Fruit fly (Drosophila melanogaster) whole organism, embryonic: Measurements from ENCODE around the gene CG4004.

Experiments used
- Aef1 ChIP-seq: fragments of 200-800 bp; sonication (Bioruptor generic); IDR thresholded peaks from 3 replicates; pipeline ENCODE4 v1.3.6; 2022; ENCODE audit warnings: missing biosample characterization, missing genetic modification characterization
- BEAF-32 ChIP-seq: fragments of 200-800 bp; sonication (Bioruptor generic); optimal IDR thresholded peaks from 3 replicates; lab custom pipeline; 2017; ENCODE audit warnings: missing biosample characterization, missing genetic modification characterization, mild to moderate bottlenecking, moderate library complexity, missing genetic modification reagents
- Bgb ChIP-seq: fragments of 200-800 bp; sonication (Bioruptor generic); IDR thresholded peaks from 2 replicates; pipeline ENCODE4 v1.3.6; 2022; ENCODE audit warnings: missing biosample characterization, missing genetic modification characterization; ENCODE audit not compliant: partially characterized antibody
- CG10979 ChIP-seq: fragments of 200-800 bp; sonication (Bioruptor generic); optimal IDR thresholded peaks from 2 replicates; lab custom pipeline; 2018; ENCODE audit warnings: missing biosample characterization, mild to moderate bottlenecking, missing genetic modification characterization, moderate library complexity
- CG11560 ChIP-seq: fragments of 200-800 bp; sonication (Bioruptor generic); IDR thresholded peaks from 3 replicates; pipeline ENCODE4 v1.3.6; 2022; ENCODE audit warnings: missing biosample characterization, missing genetic modification characterization
- CG12744 ChIP-seq: fragments of 200-800 bp; sonication (Bioruptor generic); optimal IDR thresholded peaks from 2 replicates; lab custom pipeline; 2016; ENCODE audit warnings: missing biosample characterization, missing genetic modification characterization
- CG12769 ChIP-seq: fragments of 200-800 bp; sonication (Bioruptor generic); optimal IDR thresholded peaks from 2 replicates; lab custom pipeline; 2019; ENCODE audit warnings: missing biosample characterization, mild to moderate bottlenecking, missing genetic modification characterization, moderate library complexity
- CG12942 ChIP-seq: fragments of 200-800 bp; sonication (Bioruptor generic); optimal IDR thresholded peaks from 3 replicates; lab custom pipeline; 2016; ENCODE audit warnings: missing biosample characterization, missing genetic modification characterization
- CG13775 ChIP-seq: fragments of 200-800 bp; sonication (Bioruptor generic); optimal IDR thresholded peaks from 3 replicates; lab custom pipeline; 2017; ENCODE audit warnings: missing biosample characterization, mild to moderate bottlenecking, missing genetic modification characterization
- CG13894 ChIP-seq: fragments of 200-800 bp; sonication (Bioruptor generic); optimal IDR thresholded peaks from 3 replicates; lab custom pipeline; 2018; ENCODE audit warnings: missing biosample characterization, mild to moderate bottlenecking, missing genetic modification characterization, moderate library complexity
- CG14860 ChIP-seq: fragments of 200-800 bp; sonication (Bioruptor generic); IDR thresholded peaks from 3 replicates; pipeline ENCODE4 v1.3.6; 2022; ENCODE audit warnings: missing biosample characterization, missing genetic modification characterization; ENCODE audit not compliant: partially characterized antibody
- CG14965 ChIP-seq: fragments of 200-800 bp; sonication (Bioruptor generic); optimal IDR thresholded peaks from 2 replicates; lab custom pipeline; 2016; ENCODE audit warnings: missing biosample characterization, missing genetic modification characterization, borderline replicate concordance
- CG15514 ChIP-seq: fragments of 200-800 bp; sonication (Bioruptor generic); optimal IDR thresholded peaks from 3 replicates; lab custom pipeline; 2017; ENCODE audit warnings: missing biosample characterization, missing genetic modification characterization, mild to moderate bottlenecking, moderate library complexity, missing genetic modification reagents
- CG1647 ChIP-seq: fragments of 200-800 bp; sonication (Bioruptor generic); optimal IDR thresholded peaks from 3 replicates; lab custom pipeline; 2016; ENCODE audit warnings: missing biosample characterization, missing genetic modification characterization
- CG18619 ChIP-seq: fragments of 200-800 bp; sonication (Bioruptor generic); optimal IDR thresholded peaks from 3 replicates; lab custom pipeline; 2017; ENCODE audit warnings: missing biosample characterization, mild to moderate bottlenecking, missing genetic modification characterization
- CG2889 ChIP-seq: fragments of 200-800 bp; sonication (Bioruptor generic); IDR thresholded peaks from 3 replicates; pipeline ENCODE4 v1.3.6; 2022; ENCODE audit warnings: missing biosample characterization, missing genetic modification characterization
- CG30431 ChIP-seq: fragments of 200-800 bp; sonication (Bioruptor generic); optimal IDR thresholded peaks from 2 replicates; lab custom pipeline; 2017; ENCODE audit warnings: missing biosample characterization, missing genetic modification characterization
- CG31388 ChIP-seq: fragments of 200-800 bp; sonication (Bioruptor generic); optimal IDR thresholded peaks from 2 replicates; lab custom pipeline; 2016; ENCODE audit warnings: missing biosample characterization, missing genetic modification characterization
- CG3163 ChIP-seq: fragments of 200-800 bp; sonication (Bioruptor generic); optimal IDR thresholded peaks from 3 replicates; lab custom pipeline; 2016; ENCODE audit warnings: missing biosample characterization, missing genetic modification characterization
- CG34376 ChIP-seq: fragments of 200-800 bp; sonication (Bioruptor generic); optimal IDR thresholded peaks from 2 replicates; lab custom pipeline; 2018; ENCODE audit warnings: missing biosample characterization, mild to moderate bottlenecking, missing genetic modification characterization
- CG3995 ChIP-seq: fragments of 200-800 bp; sonication (Bioruptor generic); optimal IDR thresholded peaks from 3 replicates; lab custom pipeline; 2016; ENCODE audit warnings: missing biosample characterization, missing genetic modification characterization
- CG4424 ChIP-seq: fragments of 200-800 bp; sonication (Bioruptor generic); optimal IDR thresholded peaks from 3 replicates; lab custom pipeline; 2016; ENCODE audit warnings: missing biosample characterization, missing genetic modification characterization
- CG6175 ChIP-seq: fragments of 200-800 bp; sonication (Bioruptor generic); IDR thresholded peaks from 3 replicates; pipeline ENCODE4 v1.3.6; 2022; ENCODE audit warnings: missing biosample characterization, missing genetic modification characterization
- CG6654 ChIP-seq: fragments of 200-800 bp; sonication (Bioruptor generic); optimal IDR thresholded peaks from 2 replicates; lab custom pipeline; 2017; ENCODE audit warnings: missing biosample characterization, mild to moderate bottlenecking, missing genetic modification characterization
- CG7357 ChIP-seq: fragments of 200-800 bp; sonication (Bioruptor generic); IDR thresholded peaks from 3 replicates; pipeline ENCODE4 v1.3.6; 2022; ENCODE audit warnings: missing biosample characterization, missing genetic modification characterization
- CG7928 ChIP-seq: fragments of 200-800 bp; sonication (Bioruptor generic); optimal IDR thresholded peaks from 2 replicates; lab custom pipeline; 2017; ENCODE audit warnings: missing biosample characterization, mild to moderate bottlenecking, missing genetic modification characterization
- CG9932 ChIP-seq: fragments of 200-800 bp; sonication (Bioruptor generic); IDR thresholded peaks from 2 replicates; pipeline ENCODE4 v1.3.6; 2022; ENCODE audit warnings: missing biosample characterization, missing genetic modification characterization
- Dp ChIP-seq: fragments of 200-800 bp; sonication (Bioruptor generic); optimal IDR thresholded peaks from 2 replicates; lab custom pipeline; 2018; ENCODE audit warnings: missing biosample characterization, mild to moderate bottlenecking, missing genetic modification characterization, moderate library complexity
- HLH4C ChIP-seq: fragments of 200-800 bp; sonication (Bioruptor generic); IDR thresholded peaks from 3 replicates; pipeline ENCODE4 v1.3.6; 2022; ENCODE audit warnings: missing biosample characterization, missing genetic modification characterization; ENCODE audit not compliant: partially characterized antibody
- Lim3 ChIP-seq: fragments of 200-800 bp; sonication (Bioruptor generic); IDR thresholded peaks from 2 replicates; pipeline ENCODE4 v1.3.6; 2022; ENCODE audit warnings: missing biosample characterization, missing genetic modification characterization
- MTF-1 ChIP-seq: fragments of 200-800 bp; sonication (Bioruptor generic); optimal IDR thresholded peaks from 2 replicates; lab custom pipeline; 2018; ENCODE audit warnings: missing biosample characterization, mild to moderate bottlenecking, missing genetic modification characterization, borderline replicate concordance
- Tbp ChIP-seq: fragments of >200 bp; optimal IDR thresholded peaks from 2 replicates; lab custom pipeline; 2018; ENCODE audit warnings: missing biosample characterization, missing genetic modification characterization
- ash1 ChIP-seq: fragments of 200-800 bp; sonication (Bioruptor generic); optimal IDR thresholded peaks from 2 replicates; lab custom pipeline; 2018; ENCODE audit warnings: missing biosample characterization, mild to moderate bottlenecking, missing genetic modification characterization
- bowl ChIP-seq: fragments of 200-800 bp; sonication (Bioruptor generic); IDR thresholded peaks from 2 replicates; pipeline ENCODE4 v1.3.6; 2022; ENCODE audit warnings: missing biosample characterization, missing genetic modification characterization
- bsh ChIP-seq, 2 experiments: fragments of 200-800 bp; sonication (Bioruptor generic); optimal IDR thresholded peaks; 2 replicates each; lab custom pipeline; 2017 to 2018; ENCODE audit warnings: mild to moderate bottlenecking in 2 of 2, missing biosample characterization in 2 of 2, missing genetic modification characterization in 2 of 2, moderate library complexity in 1 of 2
- crol ChIP-seq: fragments of 200-800 bp; sonication (Bioruptor generic); IDR thresholded peaks from 2 replicates; pipeline ENCODE4 v1.3.6; 2022; ENCODE audit warnings: missing biosample characterization, missing genetic modification characterization
- danr ChIP-seq: fragments of 200-800 bp; sonication (Bioruptor generic); IDR thresholded peaks from 2 replicates; pipeline ENCODE4 v1.3.6; 2022; ENCODE audit warnings: missing biosample characterization, missing genetic modification characterization
- dmrt11E ChIP-seq: fragments of 200-800 bp; sonication (Bioruptor generic); optimal IDR thresholded peaks from 3 replicates; lab custom pipeline; 2018; ENCODE audit warnings: missing biosample characterization, mild to moderate bottlenecking, missing genetic modification characterization, moderate library complexity
- dysf ChIP-seq: fragments of 200-800 bp; sonication (Bioruptor generic); IDR thresholded peaks from 3 replicates; pipeline ENCODE4 v1.3.6; 2022; ENCODE audit warnings: missing biosample characterization, missing genetic modification characterization
- gsb-n ChIP-seq: fragments of 200-800 bp; sonication (Bioruptor generic); optimal IDR thresholded peaks from 3 replicates; lab custom pipeline; 2018; ENCODE audit warnings: missing biosample characterization, mild to moderate bottlenecking, missing genetic modification characterization
- kni ChIP-seq: fragments of 200-800 bp; sonication (Bioruptor generic); optimal IDR thresholded peaks from 3 replicates; lab custom pipeline; 2017; ENCODE audit warnings: mild to moderate bottlenecking, missing biosample characterization, missing genetic modification reagents, missing genetic modification characterization
- lmd ChIP-seq: fragments of 200-800 bp; sonication (Bioruptor generic); IDR thresholded peaks from 2 replicates; pipeline ENCODE4 v1.3.6; 2022; ENCODE audit warnings: missing biosample characterization, missing genetic modification characterization
- nerfin-1 ChIP-seq: fragments of 200-800 bp; sonication (Bioruptor generic); optimal IDR thresholded peaks from 3 replicates; lab custom pipeline; 2019; ENCODE audit warnings: missing biosample characterization, mild to moderate bottlenecking, missing genetic modification characterization, moderate library complexity
- pum ChIP-seq: fragments of 200-800 bp; sonication (Bioruptor generic); optimal IDR thresholded peaks from 2 replicates; lab custom pipeline; 2016; ENCODE audit warnings: missing biosample characterization, missing genetic modification characterization
- pzg ChIP-seq: fragments of 200-800 bp; sonication (Bioruptor generic); optimal IDR thresholded peaks from 3 replicates; lab custom pipeline; 2018; ENCODE audit warnings: missing biosample characterization, mild to moderate bottlenecking, missing genetic modification characterization, moderate library complexity
- row ChIP-seq: fragments of 200-800 bp; sonication (Bioruptor generic); IDR thresholded peaks from 3 replicates; pipeline ENCODE4 v1.3.6; 2022; ENCODE audit warnings: missing biosample characterization, missing genetic modification characterization
- sens-2 ChIP-seq: fragments of 200-800 bp; sonication (Bioruptor generic); IDR thresholded peaks from 2 replicates; pipeline ENCODE4 v1.3.6; 2022; ENCODE audit warnings: missing biosample characterization, missing genetic modification characterization
- trem ChIP-seq: fragments of 200-800 bp; optimal IDR thresholded peaks from 3 replicates; lab custom pipeline; 2019; ENCODE audit warnings: missing biosample characterization, mild to moderate bottlenecking, missing genetic modification characterization, moderate library complexity
- yki ChIP-seq: fragments of >200 bp; optimal IDR thresholded peaks from 3 replicates; lab custom pipeline; 2018

Gene CG4004

dm6 chrX:12734710-12735462, 9.1 kb upstream of the CG4004 start (continued):
- TF ChIP-seq CG31388 (GFP tag; lab: Kevin White, UChicago) (no peak), dmrt11E (tag; lab: Kevin White, UChicago) (peak; percentile 82), Bgb (GFP tag; lab: Robert Waterston, UW) (peak; percentile 56; the same call in 1 of the 2 replicates), Aef1 (GFP tag; lab: Robert Waterston, UW) (peak; percentile 87), CG12942 (GFP tag; lab: Kevin White, UChicago) (peak; percentile 53), CG1647 (GFP tag; lab: Kevin White, UChicago) (no peak), yki (no peak), CG13775 (peak; percentile 82), CG7928 (GFP tag; lab: Kevin White, UChicago) (peak; percentile 36), kni (GFP tag; lab: Kevin White, UChicago) (no peak), CG11560 (tag; lab: Robert Waterston, UW) (peak; percentile 73; the same call in 2 of the 3 replicates), Lim3 (peak; percentile 77; the same call in 1 of the 2 replicates), HLH4C (GFP tag; lab: Robert Waterston, UW) (no peak), CG30431 (GFP tag; lab: Kevin White, UChicago) (peak; percentile 66), CG18619 (GFP tag; lab: Kevin White, UChicago) (peak; percentile 81), CG14860 (no peak), CG14965 (no peak), crol (peak; percentile 100), CG6654 (peak; percentile 55), nerfin-1 (tag; lab: Kevin White, UChicago) (peak; percentile 80), Tbp (GFP tag; lab: Kevin White, UChicago) (no peak), dysf (GFP tag; lab: Robert Waterston, UW) (peak; percentile 94; the same call in 2 of the 3 replicates), pzg (no peak), bsh (GFP tag; optimal IDR thresholded peaks at IDR 0.05; lab: Kevin White, UChicago) (peak; percentile 75 to 88), CG34376 (GFP tag; lab: Kevin White, UChicago) (no peak), danr (GFP tag; lab: Robert Waterston, UW) (peak; percentile 81), CG10979 (peak; percentile 88), CG13894 (tag; lab: Kevin White, UChicago) (peak; percentile 93), CG6175 (GFP tag; lab: Robert Waterston, UW) (peak; percentile 57; the same call in 1 of the 3 replicates), pum (no peak), CG3163 (GFP tag; lab: Kevin White, UChicago) (no peak), Dp (GFP tag; lab: Kevin White, UChicago) (no peak), CG4424 (GFP tag; lab: Kevin White, UChicago) (peak; percentile 79), CG15514 (peak; percentile 77), CG12744 (GFP tag; lab: Kevin White, UChicago) (no peak), CG2889 (peak; percentile 75), BEAF-32 (no peak), trem (tag; lab: Kevin White, UChicago) (peak; percentile 83), CG12769 (tag; lab: Kevin White, UChicago) (peak; percentile 5), sens-2 (GFP tag; lab: Robert Waterston, UW) (no peak), lmd (GFP tag; lab: Robert Waterston, UW) (peak; percentile 92), CG9932 (GFP tag; lab: Robert Waterston, UW) (peak; percentile 93), CG7357 (GFP tag; lab: Robert Waterston, UW) (peak; percentile 80), gsb-n (peak; percentile 90), ash1 (GFP tag; lab: Kevin White, UChicago) (peak; percentile 81), MTF-1 (GFP tag; lab: Kevin White, UChicago) (peak; percentile 36), row (GFP tag; lab: Robert Waterston, UW) (peak; percentile 97), bowl (peak; percentile 55; the same call in 1 of the 2 replicates), CG3995 (GFP tag; lab: Kevin White, UChicago) (peak; percentile 46)
